Fruit fly (Drosophila melanogaster) whole organism, wandering third instar larva: ENCODE measurements around the gene Nup358.

ENCODE experiments used
- CG9705 ChIP-seq: fragments of 200-800 bp; sonication (Bioruptor generic); optimal IDR thresholded peaks from 2 replicates; lab custom pipeline; 2018; ENCODE audit warnings: missing biosample characterization, mild to moderate bottlenecking, missing genetic modification characterization
- CrebA ChIP-seq: fragments of 200-800 bp; sonication (Bioruptor generic); optimal IDR thresholded peaks from 2 replicates; lab custom pipeline; 2016; ENCODE audit warnings: missing biosample characterization, mild to moderate bottlenecking, missing genetic modification characterization, borderline replicate concordance
- Dfd ChIP-seq: fragments of >200 bp; optimal IDR thresholded peaks from 2 replicates; lab custom pipeline; 2017; ENCODE audit warnings: missing biosample characterization, missing genetic modification characterization
- Dif ChIP-seq: fragments of 200-275, 200-300 bp; sonication (Bioruptor generic); optimal IDR thresholded peaks from 2 replicates; lab custom pipeline; 2018; ENCODE audit warnings: missing biosample characterization, missing genetic modification characterization; ENCODE audit not compliant: partially characterized antibody
- GATAd ChIP-seq: sonication (Bioruptor generic); optimal IDR thresholded peaks from 2 replicates; lab custom pipeline; 2016; ENCODE audit warnings: missing biosample characterization, missing genetic modification characterization
- HLH106 ChIP-seq: fragments of 200-800 bp; optimal IDR thresholded peaks from 3 replicates; lab custom pipeline; 2019; ENCODE audit warnings: missing biosample characterization, mild to moderate bottlenecking, missing genetic modification characterization, moderate library complexity
- Hnf4 ChIP-seq: fragments of 200-800 bp; sonication (Bioruptor generic); optimal IDR thresholded peaks from 2 replicates; lab custom pipeline; 2016; ENCODE audit warnings: missing biosample characterization, mild to moderate bottlenecking, missing genetic modification characterization
- Hr78 ChIP-seq: fragments of >200 bp; optimal IDR thresholded peaks from 2 replicates; lab custom pipeline; 2017; ENCODE audit warnings: missing biosample characterization, missing genetic modification characterization
- Hr83 ChIP-seq: fragments of 200-300 bp; sonication (Bioruptor generic); optimal IDR thresholded peaks from 2 replicates; lab custom pipeline; 2016; ENCODE audit warnings: missing biosample characterization, mild to moderate bottlenecking, missing genetic modification characterization, moderate library complexity; ENCODE audit not compliant: poor library complexity, severe bottlenecking
- Jra ChIP-seq: sonication (Bioruptor generic); optimal IDR thresholded peaks from 2 replicates; lab custom pipeline; 2016; ENCODE audit warnings: missing biosample characterization, missing genetic modification characterization
- Mio ChIP-seq: sonication (Bioruptor generic); optimal IDR thresholded peaks from 2 replicates; lab custom pipeline; 2016; ENCODE audit warnings: missing biosample characterization, missing genetic modification characterization
- N ChIP-seq: fragments of >200 bp; optimal IDR thresholded peaks from 2 replicates; lab custom pipeline; 2018; ENCODE audit warnings: missing biosample characterization, missing external identifiers, missing genetic modification characterization
- OdsH ChIP-seq: fragments of 200-800 bp; sonication (Bioruptor generic); optimal IDR thresholded peaks from 2 replicates; lab custom pipeline; 2016; ENCODE audit warnings: missing biosample characterization, mild to moderate bottlenecking, missing genetic modification characterization
- Rel ChIP-seq, 2 experiments: fragments of 200-800 bp; sonication (Bioruptor generic) in 1 of 2; optimal IDR thresholded peaks; 2 replicates in 1 of 2; 3 replicates in 1 of 2; lab custom pipeline; 2016 to 2019; ENCODE audit warnings: mild to moderate bottlenecking in 2 of 2, missing biosample characterization in 2 of 2, missing genetic modification characterization in 2 of 2, moderate library complexity in 1 of 2
- Sp1 ChIP-seq: fragments of 200-800 bp; sonication (Bioruptor generic); optimal IDR thresholded peaks from 3 replicates; lab custom pipeline; 2019; ENCODE audit warnings: missing biosample characterization, mild to moderate bottlenecking, missing genetic modification characterization, moderate library complexity
- br ChIP-seq: fragments of 200-800 bp; sonication (Bioruptor generic); optimal IDR thresholded peaks from 2 replicates; lab custom pipeline; 2016; ENCODE audit warnings: missing biosample characterization, missing genetic modification characterization
- brk ChIP-seq: fragments of 200-800 bp; sonication (Bioruptor generic); optimal IDR thresholded peaks from 2 replicates; lab custom pipeline; 2016; ENCODE audit warnings: missing biosample characterization, mild to moderate bottlenecking, missing genetic modification characterization
- dl ChIP-seq, 2 experiments: fragments of 175-275, 200-275 bp in 1 of 2; fragments of 200-275 bp in 1 of 2; sonication (Bioruptor generic); optimal IDR thresholded peaks; lab custom pipeline; 2018; ENCODE audit warnings: mild to moderate bottlenecking in 2 of 2, missing biosample characterization in 2 of 2, missing genetic modification characterization in 2 of 2, moderate library complexity in 2 of 2; ENCODE audit not compliant: partially characterized antibody in 2 of 2, insufficient read depth in 1 of 2
- ey ChIP-seq: fragments of 200-800 bp; sonication (Bioruptor generic); optimal IDR thresholded peaks from 2 replicates; lab custom pipeline; 2016; ENCODE audit warnings: missing biosample characterization, missing genetic modification characterization
- foxo ChIP-seq, 2 experiments: fragments of 200-800 bp; sonication (Bioruptor generic); optimal IDR thresholded peaks; 2 replicates in 1 of 2; 3 replicates in 1 of 2; lab custom pipeline; 2016 to 2017; ENCODE audit warnings: missing biosample characterization in 2 of 2, missing genetic modification characterization in 2 of 2
- fru ChIP-seq: fragments of 200-800 bp; sonication (Bioruptor generic); optimal IDR thresholded peaks from 3 replicates; lab custom pipeline; 2016; ENCODE audit warnings: missing biosample characterization, mild to moderate bottlenecking, missing genetic modification characterization
- h ChIP-seq: fragments of 200-800 bp; sonication (Bioruptor generic); optimal IDR thresholded peaks from 3 replicates; lab custom pipeline; 2016; ENCODE audit warnings: missing biosample characterization, mild to moderate bottlenecking, missing genetic modification characterization
- jim ChIP-seq: fragments of 175-275, 200-325 bp; sonication (Bioruptor generic); optimal IDR thresholded peaks from 2 replicates; lab custom pipeline; 2016; ENCODE audit warnings: missing biosample characterization, mild to moderate bottlenecking, missing genetic modification characterization
- lola ChIP-seq: fragments of >200 bp; optimal IDR thresholded peaks from 2 replicates; lab custom pipeline; 2017; ENCODE audit warnings: missing biosample characterization, missing genetic modification characterization
- pan ChIP-seq: fragments of >200 bp; optimal IDR thresholded peaks from 2 replicates; lab custom pipeline; 2017
- psq ChIP-seq: fragments of 200-800 bp; sonication (Bioruptor generic); optimal IDR thresholded peaks from 3 replicates; lab custom pipeline; 2017; ENCODE audit warnings: missing biosample characterization, mild to moderate bottlenecking, missing genetic modification characterization, moderate library complexity
- sage ChIP-seq: fragments of 200-800 bp; sonication (Bioruptor generic); optimal IDR thresholded peaks from 2 replicates; lab custom pipeline; 2016; ENCODE audit warnings: missing biosample characterization, mild to moderate bottlenecking, missing genetic modification characterization
- sv ChIP-seq: fragments of 200-800 bp; sonication (Bioruptor generic); optimal IDR thresholded peaks from 3 replicates; lab custom pipeline; 2016; ENCODE audit warnings: missing biosample characterization, missing genetic modification characterization
- woc ChIP-seq: sonication (Bioruptor generic); optimal IDR thresholded peaks from 2 replicates; lab custom pipeline; 2016; ENCODE audit warnings: missing biosample characterization, mild to moderate bottlenecking, missing genetic modification characterization

Nup358 gene

DNA sequence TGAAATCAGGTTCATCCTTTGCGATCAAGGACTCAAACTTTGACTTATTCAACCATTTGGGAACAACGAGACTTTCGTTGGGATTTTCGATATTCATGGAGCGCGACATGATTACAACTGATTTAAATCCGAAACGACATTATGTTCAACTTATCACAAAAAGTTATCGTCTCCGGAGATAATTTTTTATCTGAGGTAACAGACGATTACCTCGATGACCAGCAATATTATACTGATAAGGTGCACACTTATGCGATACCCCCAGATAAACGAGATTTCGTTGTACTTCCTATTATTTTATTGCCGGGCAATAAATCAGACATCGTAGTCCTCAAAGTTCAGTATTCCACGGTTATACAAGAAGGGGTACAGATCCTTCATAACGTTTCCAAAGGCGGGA lies 48.5 kb downstream of the Nup358 start, which contains the start of gene CG31097:
Gene CG31097, minus strand, starts transcription at position 101 of the 400 bp plus-strand sequence.
- TF ChIP-seq br (no peak), psq (no peak)

DNA sequence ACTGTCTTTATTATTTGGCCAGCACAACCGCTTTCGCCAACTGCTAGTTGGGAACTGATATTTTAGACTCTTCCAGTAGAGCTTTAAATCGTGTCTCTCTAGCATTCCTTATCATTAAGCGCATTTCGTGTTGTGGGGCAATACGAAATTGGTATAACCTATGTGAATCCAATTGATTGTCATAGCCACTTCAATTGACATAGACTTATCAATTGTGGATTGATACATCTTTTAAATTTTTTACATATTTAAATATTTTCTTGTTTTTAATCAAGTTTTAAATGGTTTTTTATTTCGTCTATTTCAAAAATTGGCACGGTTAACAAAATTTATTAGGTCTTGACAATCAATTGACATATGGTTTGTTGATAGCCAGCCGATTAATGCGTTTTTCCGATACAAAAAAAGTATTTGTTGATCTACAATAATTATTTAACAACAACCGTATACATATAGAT lies 50.4 kb downstream of the Nup358 start, which contains the start of gene CG31288:
Gene CG31288, minus strand, starts transcription at position 51 of the 458 bp plus-strand sequence.
- TF ChIP-seq h (GFP tag; lab: Kevin White, UChicago) (no peak), Hr83 (no peak), N (GFP tag; lab: Kevin White, UChicago) (no peak), Hnf4 (no peak), OdsH (GFP tag; lab: Kevin White, UChicago) (no peak), ey (GFP tag; lab: Kevin White, UChicago) (no peak), GATAd (GFP tag; lab: Kevin White, UChicago) (no peak), brk (no peak), woc (GFP tag; lab: Kevin White, UChicago) (no peak), Jra (GFP tag; lab: Kevin White, UChicago) (no peak), HLH106 (no peak), Hr78 (no peak), Sp1 (GFP tag; lab: Kevin White, UChicago) (no peak), Rel (GFP tag; optimal IDR thresholded peaks at IDR 0.05; lab: Kevin White, UChicago) (no peak), Rel (tag; optimal IDR thresholded peaks at IDR 0.05; lab: Kevin White, UChicago) (no peak), jim (no peak), br (no peak), pan (lab: Kevin White, UChicago) (no peak), sv (GFP tag; lab: Kevin White, UChicago) (no peak), foxo (GFP tag; optimal IDR thresholded peaks at IDR 0.05; lab: Kevin White, UChicago) (no peak), dl (GFP tag; optimal IDR thresholded peaks at IDR 0.05; lab: Kevin White, UChicago; ENCODE audit: insufficient read depth in 1 of 2, partially characterized antibody in 2 of 2) (no peak)
- TF ChIP-seq, all 38 proteins: peak for 0

DNA sequence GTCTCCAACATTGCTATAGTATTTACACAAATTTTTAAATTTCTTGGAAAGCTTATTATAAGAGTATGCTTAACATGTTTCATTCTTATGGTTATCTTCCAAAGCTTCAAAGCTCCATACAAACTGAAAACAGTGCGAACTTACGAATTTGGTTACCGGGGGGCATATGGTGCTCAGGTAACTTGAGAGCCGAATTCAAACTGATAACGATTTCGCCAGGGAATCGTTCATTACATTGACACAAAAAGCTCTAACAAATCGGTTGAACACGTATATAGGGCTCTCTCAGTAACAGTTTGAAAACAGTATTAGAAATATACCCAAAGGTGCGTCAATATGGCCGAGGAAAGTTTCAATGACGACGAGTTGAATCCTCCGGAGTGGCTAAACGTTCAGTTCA lies 51.4 kb downstream of the Nup358 start, which contains the start of gene CG13659:
Gene CG13659, plus strand, starts transcription at position 317 of the 400 bp plus-strand sequence.
- TF ChIP-seq CG9705 (GFP tag; lab: Kevin White, UChicago) (no peak), woc (GFP tag; lab: Kevin White, UChicago) (no peak), Rel (GFP tag; optimal IDR thresholded peaks at IDR 0.05; lab: Kevin White, UChicago) (no peak), Rel (tag; optimal IDR thresholded peaks at IDR 0.05; lab: Kevin White, UChicago) (no peak), N (GFP tag; lab: Kevin White, UChicago) (no peak), Dfd (GFP tag; lab: Kevin White, UChicago) (no peak), pan (lab: Kevin White, UChicago) (no peak)

DNA sequence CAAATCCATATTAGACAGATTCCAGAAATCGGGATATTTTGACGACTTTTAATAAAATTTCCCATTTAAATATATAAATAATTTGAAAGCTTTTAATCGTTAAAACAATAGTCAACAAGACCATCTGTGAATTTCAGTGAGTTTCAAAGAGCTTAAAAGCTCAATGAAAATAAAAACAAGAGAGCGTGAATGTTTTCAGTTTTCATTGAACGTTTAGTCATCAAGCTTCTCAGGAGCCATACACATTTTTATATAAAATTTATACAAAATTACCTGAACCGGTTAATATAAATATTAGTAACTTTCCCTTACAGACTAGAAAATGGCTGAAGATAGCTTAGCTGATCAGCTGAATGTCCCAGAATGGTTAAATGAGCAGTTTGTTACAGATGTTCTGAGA lies 53.1 kb downstream of the Nup358 start, which contains the start of gene CG31370:
Gene CG31370, plus strand, starts transcription at position 226 of the 400 bp plus-strand sequence.
- TF ChIP-seq sage (no peak), brk (peak; percentile 57)
- TF ChIP-seq, all 38 proteins: peak for 1

DNA sequence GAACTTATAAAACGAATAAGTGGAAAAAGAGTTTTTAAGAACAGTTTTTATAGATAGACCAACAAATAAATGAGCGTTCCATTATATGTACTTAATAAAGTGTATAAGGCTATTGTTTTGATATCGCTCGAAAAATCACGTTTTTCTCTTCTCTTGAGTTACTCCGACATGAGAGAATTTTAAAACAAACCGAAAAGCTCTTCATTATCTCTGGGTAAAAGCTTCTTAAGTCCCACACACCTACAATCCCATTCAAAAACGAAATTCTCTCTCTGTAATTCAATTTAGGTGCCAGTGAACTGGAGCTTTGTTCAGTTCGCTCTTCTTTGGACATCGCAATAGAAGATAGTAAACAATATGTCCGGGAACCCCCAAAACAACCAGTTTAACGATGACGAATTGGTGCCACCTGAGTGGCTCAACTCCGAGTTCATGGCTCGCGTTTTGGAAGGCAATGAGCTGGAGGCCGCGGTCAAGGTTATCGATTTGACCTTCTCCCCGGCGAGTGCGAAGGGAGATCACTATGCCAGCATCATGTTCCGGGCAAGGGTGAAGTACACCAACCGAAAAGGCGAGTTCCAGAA lies 54.8 kb downstream of the Nup358 start, which contains the start of gene CG31436:
Gene CG31436, plus strand, starts transcription at position 281 of the 584 bp plus-strand sequence.
- TF ChIP-seq fru (GFP tag; lab: Kevin White, UChicago) (no peak), Hr83 (no peak), CrebA (peak; percentile 17), sage (peak; percentile 26), Sp1 (GFP tag; lab: Kevin White, UChicago) (no peak), Rel (GFP tag; optimal IDR thresholded peaks at IDR 0.05; lab: Kevin White, UChicago) (no peak), Rel (tag; optimal IDR thresholded peaks at IDR 0.05; lab: Kevin White, UChicago) (peak; percentile 99), lola (GFP tag; lab: Kevin White, UChicago) (no peak), brk (peak; percentile 17), N (GFP tag; lab: Kevin White, UChicago) (no peak), Mio (GFP tag; lab: Kevin White, UChicago) (no peak), Dif (GFP tag; lab: Kevin White, UChicago) (no peak)
